Fruit fly (Drosophila melanogaster) whole organism, embryonic: ENCODE results near the gene tbrd-1.

Source experiments
- CG10274 ChIP-seq: fragments of 200-800 bp; sonication (Bioruptor generic); optimal IDR thresholded peaks from 3 replicates; lab custom pipeline; 2017; ENCODE audit warnings: missing biosample characterization, mild to moderate bottlenecking, missing genetic modification characterization
- CG10366 ChIP-seq: fragments of 200-800 bp; sonication (Bioruptor generic); IDR thresholded peaks from 2 replicates; pipeline ENCODE4 v1.3.6; 2022; ENCODE audit warnings: missing biosample characterization, missing genetic modification characterization
- CG11093 ChIP-seq: fragments of 200-800 bp; sonication (Bioruptor generic); IDR thresholded peaks from 3 replicates; pipeline ENCODE4 v1.3.6; 2022; ENCODE audit warnings: missing biosample characterization, missing genetic modification characterization
- CG11247 ChIP-seq: fragments of 200-800 bp; sonication (Bioruptor generic); IDR thresholded peaks from 2 replicates; pipeline ENCODE4 v1.3.6; 2022; ENCODE audit warnings: missing biosample characterization, missing genetic modification characterization
- CG11504 ChIP-seq: fragments of 200-800 bp; sonication (Bioruptor generic); optimal IDR thresholded peaks from 3 replicates; lab custom pipeline; 2019; ENCODE audit warnings: missing biosample characterization, mild to moderate bottlenecking, missing genetic modification characterization, moderate library complexity
- CG13123 ChIP-seq: fragments of 200-800 bp; sonication (Bioruptor generic); optimal IDR thresholded peaks from 2 replicates; lab custom pipeline; 2016; ENCODE audit warnings: missing biosample characterization, missing genetic modification characterization
- CG15011 ChIP-seq: fragments of 200-800 bp; sonication (Bioruptor generic); optimal IDR thresholded peaks from 3 replicates; lab custom pipeline; 2018; ENCODE audit warnings: missing biosample characterization, mild to moderate bottlenecking, missing genetic modification characterization
- CG15073 ChIP-seq: fragments of 200-800 bp; sonication (Bioruptor generic); optimal IDR thresholded peaks from 2 replicates; lab custom pipeline; 2016; ENCODE audit warnings: missing biosample characterization, missing genetic modification characterization
- CG1603 ChIP-seq: fragments of 200-800 bp; sonication (Bioruptor generic); optimal IDR thresholded peaks from 2 replicates; lab custom pipeline; 2019; ENCODE audit warnings: missing biosample characterization, mild to moderate bottlenecking, missing genetic modification characterization, moderate library complexity
- CG17568 ChIP-seq: fragments of 200-800 bp; sonication (Bioruptor generic); optimal IDR thresholded peaks from 2 replicates; lab custom pipeline; 2018; ENCODE audit warnings: missing biosample characterization, mild to moderate bottlenecking, missing genetic modification characterization, moderate library complexity
- CG17912 ChIP-seq: fragments of 200-800 bp; sonication (Bioruptor generic); optimal IDR thresholded peaks from 2 replicates; lab custom pipeline; 2018; ENCODE audit warnings: missing biosample characterization, mild to moderate bottlenecking, missing genetic modification characterization
- CG3163 ChIP-seq: fragments of 200-800 bp; sonication (Bioruptor generic); optimal IDR thresholded peaks from 3 replicates; lab custom pipeline; 2016; ENCODE audit warnings: missing biosample characterization, missing genetic modification characterization
- CG33557 ChIP-seq: fragments of 200-800 bp; sonication (Bioruptor generic); optimal IDR thresholded peaks from 2 replicates; lab custom pipeline; 2019; ENCODE audit warnings: missing biosample characterization, mild to moderate bottlenecking, missing genetic modification characterization, moderate library complexity
- CG3407 ChIP-seq: fragments of 200-800 bp; sonication (Bioruptor generic); optimal IDR thresholded peaks from 2 replicates; lab custom pipeline; 2018; ENCODE audit warnings: missing biosample characterization, mild to moderate bottlenecking, missing genetic modification characterization
- CG5180 ChIP-seq: fragments of 200-800 bp; sonication (Bioruptor generic); optimal IDR thresholded peaks from 3 replicates; lab custom pipeline; 2017; ENCODE audit warnings: missing biosample characterization, missing genetic modification characterization, mild to moderate bottlenecking, moderate library complexity, missing genetic modification reagents
- CG6689 ChIP-seq: fragments of 200-800 bp; sonication (Bioruptor generic); IDR thresholded peaks from 2 replicates; pipeline ENCODE4 v1.3.6; 2022; ENCODE audit warnings: missing biosample characterization, missing genetic modification characterization
- CG6765 ChIP-seq: fragments of 200-800 bp; sonication (Bioruptor generic); optimal IDR thresholded peaks from 3 replicates; lab custom pipeline; 2017; ENCODE audit warnings: missing biosample characterization, mild to moderate bottlenecking, missing genetic modification characterization
- CG7357 ChIP-seq: fragments of 200-800 bp; sonication (Bioruptor generic); IDR thresholded peaks from 3 replicates; pipeline ENCODE4 v1.3.6; 2022; ENCODE audit warnings: missing biosample characterization, missing genetic modification characterization
- CG8089 ChIP-seq: fragments of 200-800 bp; sonication (Bioruptor generic); optimal IDR thresholded peaks from 3 replicates; lab custom pipeline; 2016; ENCODE audit warnings: missing biosample characterization, missing genetic modification characterization
- CG8388 ChIP-seq: fragments of 200-800 bp; sonication (Bioruptor generic); optimal IDR thresholded peaks from 2 replicates; lab custom pipeline; 2019; ENCODE audit warnings: missing biosample characterization, mild to moderate bottlenecking, missing genetic modification characterization, moderate library complexity
- CG9215 ChIP-seq: fragments of 200-800 bp; sonication (Bioruptor generic); IDR thresholded peaks from 2 replicates; pipeline ENCODE4 v1.3.6; 2022; ENCODE audit warnings: missing biosample characterization, missing genetic modification characterization
- Deaf1 ChIP-seq: fragments of 200-800 bp; optimal IDR thresholded peaks from 3 replicates; lab custom pipeline; 2019; ENCODE audit warnings: missing biosample characterization, mild to moderate bottlenecking, missing genetic modification characterization, moderate library complexity
- Dfd ChIP-seq, 2 experiments: fragments of >200 bp; optimal IDR thresholded peaks; 2 replicates each; lab custom pipeline; 2017; ENCODE audit warnings: missing biosample characterization in 2 of 2, missing genetic modification characterization in 2 of 2
- Doc2 ChIP-seq: fragments of 200-800 bp; sonication (Bioruptor generic); IDR thresholded peaks from 2 replicates; pipeline ENCODE4 v1.3.6; 2022; ENCODE audit warnings: missing biosample characterization, missing genetic modification characterization
- ERR ChIP-seq: fragments of 200-800 bp; sonication (Bioruptor generic); optimal IDR thresholded peaks from 2 replicates; lab custom pipeline; 2016; ENCODE audit warnings: missing biosample characterization, missing genetic modification characterization
- Fer1 ChIP-seq: fragments of 200-800 bp; sonication (Bioruptor generic); optimal IDR thresholded peaks from 2 replicates; lab custom pipeline; 2017; ENCODE audit warnings: missing biosample characterization, mild to moderate bottlenecking, missing genetic modification characterization
- Hr78 ChIP-seq, 2 experiments: fragments of 200-800 bp in 1 of 2; fragments of >200 bp in 1 of 2; sonication (Bioruptor generic) in 1 of 2; optimal IDR thresholded peaks; 2 replicates each; lab custom pipeline; 2017 to 2019; ENCODE audit warnings: missing biosample characterization in 2 of 2, missing genetic modification characterization in 2 of 2, mild to moderate bottlenecking in 1 of 2, moderate library complexity in 1 of 2
- Mad ChIP-seq: fragments of 200-800 bp; sonication (Bioruptor generic); optimal IDR thresholded peaks from 2 replicates; lab custom pipeline; 2016; ENCODE audit warnings: missing biosample characterization, missing genetic modification characterization
- NC2β ChIP-seq: fragments of 200-800 bp; sonication (Bioruptor generic); optimal IDR thresholded peaks from 2 replicates; lab custom pipeline; 2016; ENCODE audit warnings: missing biosample characterization, missing genetic modification characterization
- Scr ChIP-seq: fragments of 200-800 bp; sonication (Bioruptor generic); IDR thresholded peaks from 2 replicates; pipeline ENCODE4 v1.3.6; 2022; ENCODE audit warnings: missing biosample characterization, missing genetic modification characterization; ENCODE audit not compliant: partially characterized antibody
- Sox102F ChIP-seq: fragments of 200-800 bp; sonication (Bioruptor generic); optimal IDR thresholded peaks from 2 replicates; lab custom pipeline; 2018; ENCODE audit warnings: missing biosample characterization, mild to moderate bottlenecking, missing genetic modification characterization, moderate library complexity
- TFAM ChIP-seq: fragments of 200-800 bp; sonication (Bioruptor generic); optimal IDR thresholded peaks from 2 replicates; lab custom pipeline; 2017; ENCODE audit warnings: missing biosample characterization, missing genetic modification characterization, inconsistent platforms
- ac ChIP-seq: fragments of 200-800 bp; sonication (Bioruptor generic); optimal IDR thresholded peaks from 3 replicates; lab custom pipeline; 2017; ENCODE audit warnings: missing biosample characterization, mild to moderate bottlenecking, missing genetic modification characterization
- az2 ChIP-seq: fragments of 200-800 bp; sonication (Bioruptor generic); optimal IDR thresholded peaks from 3 replicates; lab custom pipeline; 2016; ENCODE audit warnings: missing biosample characterization, missing genetic modification characterization
- croc ChIP-seq: fragments of 200-800 bp; sonication (Bioruptor generic); conservative IDR thresholded peaks from 3 replicates; pipeline ENCODE4 v1.3.6; 2022; ENCODE audit warnings: missing biosample characterization, missing genetic modification characterization
- cwo ChIP-seq: fragments of 200-800 bp; sonication (Bioruptor generic); optimal IDR thresholded peaks from 3 replicates; lab custom pipeline; 2017; ENCODE audit warnings: missing biosample characterization, missing genetic modification characterization, mild to moderate bottlenecking, moderate library complexity, missing genetic modification reagents
- danr ChIP-seq: fragments of 200-800 bp; sonication (Bioruptor generic); IDR thresholded peaks from 2 replicates; pipeline ENCODE4 v1.3.6; 2022; ENCODE audit warnings: missing biosample characterization, missing genetic modification characterization
- dati ChIP-seq: fragments of 200-800 bp; sonication (Bioruptor generic); IDR thresholded peaks from 2 replicates; pipeline ENCODE4 v1.3.6; 2022; ENCODE audit warnings: missing biosample characterization, missing genetic modification characterization
- dysf ChIP-seq: fragments of 200-800 bp; sonication (Bioruptor generic); IDR thresholded peaks from 3 replicates; pipeline ENCODE4 v1.3.6; 2022; ENCODE audit warnings: missing biosample characterization, missing genetic modification characterization
- gcm ChIP-seq: fragments of 200-800 bp; sonication (Bioruptor generic); optimal IDR thresholded peaks from 2 replicates; lab custom pipeline; 2019; ENCODE audit warnings: missing biosample characterization, mild to moderate bottlenecking, missing genetic modification characterization, moderate library complexity
- gsb-n ChIP-seq: fragments of 200-800 bp; sonication (Bioruptor generic); optimal IDR thresholded peaks from 3 replicates; lab custom pipeline; 2018; ENCODE audit warnings: missing biosample characterization, mild to moderate bottlenecking, missing genetic modification characterization
- kah ChIP-seq: fragments of 200-800 bp; sonication (Bioruptor generic); optimal IDR thresholded peaks from 2 replicates; lab custom pipeline; 2018; ENCODE audit warnings: missing biosample characterization, mild to moderate bottlenecking, missing genetic modification characterization
- klu ChIP-seq: fragments of 200-800 bp; sonication (Bioruptor generic); IDR thresholded peaks from 2 replicates; pipeline ENCODE4 v1.3.6; 2022; ENCODE audit warnings: missing biosample characterization, missing genetic modification characterization
- luna ChIP-seq: fragments of 200-800 bp; sonication (Bioruptor generic); optimal IDR thresholded peaks from 2 replicates; lab custom pipeline; 2016; ENCODE audit warnings: missing biosample characterization, missing genetic modification characterization
- mld ChIP-seq: fragments of 200-800 bp; sonication (Bioruptor generic); IDR thresholded peaks from 3 replicates; pipeline ENCODE4 v1.3.6; 2022; ENCODE audit warnings: missing biosample characterization, missing genetic modification characterization; ENCODE audit not compliant: partially characterized antibody
- oc ChIP-seq: fragments of 200-800 bp; sonication (Bioruptor generic); optimal IDR thresholded peaks from 2 replicates; lab custom pipeline; 2018; ENCODE audit warnings: missing biosample characterization, mild to moderate bottlenecking, missing genetic modification characterization, moderate library complexity
- p53 ChIP-seq: fragments of 200-800 bp; sonication (Bioruptor generic); optimal IDR thresholded peaks from 2 replicates; lab custom pipeline; 2016; ENCODE audit warnings: missing biosample characterization, missing genetic modification characterization
- rib ChIP-seq: fragments of 200-800 bp; sonication (Bioruptor generic); IDR thresholded peaks from 2 replicates; pipeline ENCODE4 v1.3.6; 2022; ENCODE audit warnings: missing biosample characterization, missing genetic modification characterization
- scrt ChIP-seq: fragments of 200-800 bp; sonication (Bioruptor generic); optimal IDR thresholded peaks from 2 replicates; lab custom pipeline; 2018; ENCODE audit warnings: missing biosample characterization, mild to moderate bottlenecking, missing genetic modification characterization, moderate library complexity
- sr ChIP-seq: fragments of 200-800 bp; sonication (Bioruptor generic); IDR thresholded peaks from 3 replicates; pipeline ENCODE4 v1.3.6; 2022; ENCODE audit warnings: missing biosample characterization, missing genetic modification characterization
- ttk ChIP-seq: fragments of 200-800 bp; sonication (Bioruptor generic); IDR thresholded peaks from 2 replicates; pipeline ENCODE4 v2.1.2; 2022; ENCODE audit warnings: missing biosample characterization, missing genetic modification characterization
- unpg ChIP-seq: fragments of 200-800 bp; sonication (Bioruptor generic); optimal IDR thresholded peaks from 3 replicates; lab custom pipeline; 2018; ENCODE audit warnings: missing biosample characterization, mild to moderate bottlenecking, missing genetic modification characterization, moderate library complexity

The tbrd-1 gene

dm6 chr3R:23889922-23890321, 3.4 kb downstream of the tbrd-1 start, which contains the start of gene Pli (continued):
- TF ChIP-seq ac (GFP tag; lab: Kevin White, UChicago) (no peak), danr (GFP tag; lab: Robert Waterston, UW) (no peak), CG1603 (tag; lab: Kevin White, UChicago) (peak; percentile 80), CG3407 (GFP tag; lab: Kevin White, UChicago) (no peak), CG17568 (GFP tag; lab: Kevin White, UChicago) (no peak), mld (no peak), gcm (GFP tag; lab: Kevin White, UChicago) (peak; percentile 72), CG6689 (no peak), oc (no peak), ttk (no peak), CG17912 (peak; percentile 30), CG5180 (GFP tag; lab: Kevin White, UChicago) (no peak), Mad (no peak), Doc2 (GFP tag; lab: Robert Waterston, UW) (no peak), CG15011 (GFP tag; lab: Kevin White, UChicago) (no peak), Sox102F (GFP tag; lab: Kevin White, UChicago) (no peak), Scr (GFP tag; lab: Robert Waterston, UW) (no peak), gsb-n (tag; lab: Kevin White, UChicago) (no peak), Fer1 (GFP tag; lab: Kevin White, UChicago) (peak; percentile 44), scrt (GFP tag; lab: Kevin White, UChicago) (peak; percentile 30), rib (GFP tag; lab: Robert Waterston, UW) (no peak), CG10366 (GFP tag; lab: Robert Waterston, UW) (no peak), az2 (no peak), Hr78 (GFP tag; optimal IDR thresholded peaks at IDR 0.05; lab: Kevin White, UChicago) (peak in 1 of 2 experiments; percentile 5), croc (no peak), Deaf1 (tag; lab: Kevin White, UChicago) (peak; percentile 44), TFAM (no peak), p53 (GFP tag; lab: Kevin White, UChicago) (no peak), CG11247 (GFP tag; lab: Robert Waterston, UW) (no peak), CG13123 (GFP tag; lab: Kevin White, UChicago) (no peak), CG3163 (peak; percentile 5), CG33557 (GFP tag; lab: Kevin White, UChicago) (peak; percentile 2), NC2β (GFP tag; lab: Kevin White, UChicago) (no peak), dysf (GFP tag; lab: Robert Waterston, UW) (no peak), luna (no peak), CG8089 (GFP tag; lab: Kevin White, UChicago) (no peak), CG11504 (tag; lab: Kevin White, UChicago) (peak; percentile 39), unpg (GFP tag; lab: Kevin White, UChicago) (peak; percentile 21), CG6765 (GFP tag; lab: Kevin White, UChicago) (no peak), CG15073 (GFP tag; lab: Kevin White, UChicago) (no peak), sr (GFP tag; lab: Robert Waterston, UW) (no peak), CG8388 (GFP tag; lab: Kevin White, UChicago) (peak; percentile 9), CG11093 (GFP tag; lab: Robert Waterston, UW) (no peak), CG10274 (GFP tag; lab: Kevin White, UChicago) (no peak), ERR (no peak), CG9215 (GFP tag; lab: Robert Waterston, UW) (no peak), kah (GFP tag; lab: Kevin White, UChicago) (peak; percentile 73), dati (GFP tag; lab: Robert Waterston, UW) (no peak), cwo (no peak), klu (GFP tag; lab: Robert Waterston, UW) (no peak), Dfd (GFP tag; optimal IDR thresholded peaks at IDR 0.05; lab: Kevin White, UChicago) (no peak), CG7357 (GFP tag; lab: Robert Waterston, UW) (no peak)
